Fruit fly (Drosophila melanogaster): Measurements from ENCODE around the gene Grip71.

Gene Grip71

DNA sequence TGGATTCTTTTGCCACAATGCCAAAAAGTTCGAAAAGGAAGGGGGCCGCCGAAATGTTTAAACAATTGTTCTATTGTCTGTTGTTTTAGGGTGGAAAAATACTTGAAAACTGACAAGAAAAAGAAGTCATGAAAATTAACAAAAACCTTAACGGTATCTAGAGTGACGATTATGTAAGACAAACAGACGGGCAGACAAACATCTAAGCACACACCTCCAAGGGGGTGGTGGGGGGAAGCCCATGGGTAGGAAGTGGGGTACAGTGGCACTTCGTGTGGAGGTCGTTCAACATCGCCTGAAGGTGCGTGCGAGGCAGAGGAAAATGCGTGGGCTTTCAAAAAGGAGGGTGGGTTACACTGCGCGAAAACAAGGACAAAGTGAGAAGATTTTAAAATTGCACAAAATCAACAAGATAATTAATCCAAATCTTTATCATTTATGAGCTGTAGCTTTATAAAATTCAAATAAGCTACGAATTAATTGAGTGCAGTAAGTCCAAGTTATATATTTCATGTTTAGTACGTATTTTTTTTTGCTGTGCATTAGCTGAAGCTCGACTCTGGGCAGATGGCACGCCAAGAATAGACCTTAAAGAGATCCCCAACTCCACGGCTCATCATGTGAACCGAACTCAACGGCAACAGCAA lies 8.8 kb downstream of the Grip71 start:
- TF ChIP-seq seq (GFP tag; IDR thresholded peaks at IDR 0.05) (peak; percentile 41; the same call in 1 of the 2 replicates), CG10274 (GFP tag; optimal IDR thresholded peaks at IDR 0.05) (no peak), hkb (optimal IDR thresholded peaks at IDR 0.05) (no peak), hkb (GFP tag; IDR thresholded peaks at IDR 0.05) (0 out of 2 replicates have a peak, but pooled peaks have one; percentile 9), CG4424 (GFP tag; optimal IDR thresholded peaks at IDR 0.05) (no peak), Pdp1 (GFP tag; optimal IDR thresholded peaks at IDR 0.05) (peak in 1 of 2 experiments; percentile 73), CG11247 (GFP tag; IDR thresholded peaks at IDR 0.05) (no peak; the same call in 1 of the 2 replicates), chm (GFP tag; IDR thresholded peaks at IDR 0.05) (0 out of 2 replicates have a peak, but pooled peaks have one; percentile 23), Nf-YA (GFP tag; IDR thresholded peaks at IDR 0.05) (0 out of 2 replicates have a peak, but pooled peaks have one; percentile 18), odd (GFP tag; optimal IDR thresholded peaks at IDR 0.05) (peak; percentile 6), CG4820 (GFP tag; optimal IDR thresholded peaks at IDR 0.05) (no peak), CG14965 (GFP tag; optimal IDR thresholded peaks at IDR 0.05; ENCODE audit: borderline replicate concordance) (no peak), dysf (GFP tag; IDR thresholded peaks at IDR 0.05) (0 out of 3 replicates have a peak, but pooled peaks have one; percentile 34), CG17912 (GFP tag; optimal IDR thresholded peaks at IDR 0.05) (no peak), tio (GFP tag; optimal IDR thresholded peaks at IDR 0.05) (peak; percentile 1), Gsc (GFP tag; IDR thresholded peaks at IDR 0.05) (no peak), CG17385 (GFP tag; optimal IDR thresholded peaks at IDR 0.05) (peak; percentile 5), CG33557 (GFP tag; optimal IDR thresholded peaks at IDR 0.05) (no peak), CG30403 (GFP tag; optimal IDR thresholded peaks at IDR 0.05) (peak; percentile 11), gsb-n (tag; optimal IDR thresholded peaks at IDR 0.05) (no peak), Dref (GFP tag; IDR thresholded peaks at IDR 0.05) (no peak), CG11560 (tag; IDR thresholded peaks at IDR 0.05) (no peak), CG1603 (tag; optimal IDR thresholded peaks at IDR 0.05) (peak; percentile 17), eve (GFP tag; optimal IDR thresholded peaks at IDR 0.05) (no peak), CG8478 (optimal IDR thresholded peaks at IDR 0.05) (no peak), onecut (GFP tag; IDR thresholded peaks at IDR 0.05) (0 out of 2 replicates have a peak, but pooled peaks have one; percentile 12), Blimp-1 (GFP tag; optimal IDR thresholded peaks at IDR 0.05) (peak; percentile 0), CG3847 (GFP tag; IDR thresholded peaks at IDR 0.05) (no peak), sd (tag; optimal IDR thresholded peaks at IDR 0.05) (no peak), unpg (GFP tag; optimal IDR thresholded peaks at IDR 0.05) (no peak), CG4404 (GFP tag; IDR thresholded peaks at IDR 0.05) (no peak), Sox102F (GFP tag; optimal IDR thresholded peaks at IDR 0.05) (no peak), sens (GFP tag) (peak; percentile 54), CG13775 (GFP tag; optimal IDR thresholded peaks at IDR 0.05) (no peak), pb (GFP tag; optimal IDR thresholded peaks at IDR 0.05) (no peak), Ets97D (GFP tag; optimal IDR thresholded peaks at IDR 0.05) (no peak), gro (GFP tag; optimal IDR thresholded peaks at IDR 0.05) (no peak), CG8944 (GFP tag; optimal IDR thresholded peaks at IDR 0.05) (no peak), ems (GFP tag; optimal IDR thresholded peaks at IDR 0.05) (no peak), gce (GFP tag; IDR thresholded peaks at IDR 0.05) (no peak), D19B (GFP tag; optimal IDR thresholded peaks at IDR 0.05) (no peak), CG7357 (GFP tag; IDR thresholded peaks at IDR 0.05) (no peak), cwo (GFP tag; optimal IDR thresholded peaks at IDR 0.05) (peak; percentile 18), CG2120 (GFP tag; optimal IDR thresholded peaks at IDR 0.05) (no peak), CG9817 (tag; optimal IDR thresholded peaks at IDR 0.05) (no peak), CG6689 (GFP tag; IDR thresholded peaks at IDR 0.05) (0 out of 2 replicates have a peak, but pooled peaks have one; percentile 24), CG4707 (GFP tag; optimal IDR thresholded peaks at IDR 0.05) (no peak), pnt (GFP tag; optimal IDR thresholded peaks at IDR 0.05) (no peak), Rfx (GFP tag; IDR thresholded peaks at IDR 0.05) (peak; percentile 19; the same call in 1 of the 2 replicates), Poxn (GFP tag; IDR thresholded peaks at IDR 0.05) (no peak), croc (GFP tag; conservative IDR thresholded peaks at IDR 0.05) (no peak)
